Fruit fly (Drosophila melanogaster) whole organism, prepupa: ENCODE results near the gene RpL13A.

Experiments
- Blimp-1 ChIP-seq: fragments of 200-800 bp; sonication (Bioruptor generic); optimal IDR thresholded peaks from 3 replicates; lab custom pipeline; 2017; ENCODE audit warnings: missing biosample characterization, missing genetic modification characterization, mild to moderate bottlenecking, moderate library complexity, missing genetic modification reagents
- CG10631 ChIP-seq: fragments of 200-800 bp; sonication (Bioruptor generic); optimal IDR thresholded peaks from 2 replicates; lab custom pipeline; 2016; ENCODE audit warnings: missing biosample characterization, missing genetic modification characterization
- CG10669 ChIP-seq: fragments of 200-800 bp; sonication (Bioruptor generic); optimal IDR thresholded peaks from 3 replicates; lab custom pipeline; 2018; ENCODE audit warnings: missing biosample characterization, mild to moderate bottlenecking, missing genetic modification characterization, moderate library complexity
- CG11294 ChIP-seq: fragments of 200-800 bp; sonication (Bioruptor generic); IDR thresholded peaks from 2 replicates; pipeline ENCODE4 v1.3.6; 2022; ENCODE audit warnings: missing biosample characterization, missing genetic modification characterization
- CG11762 ChIP-seq: fragments of 200-800 bp; sonication (Bioruptor generic); optimal IDR thresholded peaks from 3 replicates; lab custom pipeline; 2016; ENCODE audit warnings: missing biosample characterization, missing genetic modification characterization; ENCODE audit not compliant: insufficient read depth
- CG1621 ChIP-seq: fragments of 200-800 bp; sonication (Bioruptor generic); optimal IDR thresholded peaks from 3 replicates; lab custom pipeline; 2018; ENCODE audit warnings: missing biosample characterization, mild to moderate bottlenecking, missing genetic modification characterization
- CG16779 ChIP-seq: fragments of 200-800 bp; sonication (Bioruptor generic); optimal IDR thresholded peaks from 3 replicates; lab custom pipeline; 2017; ENCODE audit warnings: missing biosample characterization, mild to moderate bottlenecking, missing genetic modification characterization
- CG3032 ChIP-seq: fragments of 200-800 bp; optimal IDR thresholded peaks from 2 replicates; lab custom pipeline; 2019; ENCODE audit warnings: missing biosample characterization, mild to moderate bottlenecking, missing genetic modification characterization, moderate library complexity
- CG31627 ChIP-seq: fragments of 200-800 bp; sonication (Bioruptor generic); optimal IDR thresholded peaks from 3 replicates; lab custom pipeline; 2016; ENCODE audit warnings: missing biosample characterization, missing genetic modification characterization
- CG32006 ChIP-seq: fragments of 200-800 bp; sonication (Bioruptor generic); optimal IDR thresholded peaks from 3 replicates; lab custom pipeline; 2017; ENCODE audit warnings: missing biosample characterization, mild to moderate bottlenecking, missing genetic modification characterization
- CG34406 ChIP-seq: fragments of 200-800 bp; sonication (Bioruptor generic); optimal IDR thresholded peaks from 3 replicates; lab custom pipeline; 2016; ENCODE audit warnings: missing biosample characterization, missing genetic modification characterization
- CG3919 ChIP-seq: fragments of 200-800 bp; sonication (Bioruptor generic); optimal IDR thresholded peaks from 3 replicates; lab custom pipeline; 2016; ENCODE audit warnings: missing biosample characterization, missing genetic modification characterization
- CG4318 ChIP-seq: fragments of 200-800 bp; sonication (Bioruptor generic); optimal IDR thresholded peaks from 3 replicates; lab custom pipeline; 2017; ENCODE audit warnings: missing biosample characterization, mild to moderate bottlenecking, missing genetic modification characterization
- CG6163 ChIP-seq: fragments of 200-800 bp; sonication (Bioruptor generic); IDR thresholded peaks from 3 replicates; pipeline ENCODE4 v1.3.6; 2022; ENCODE audit warnings: missing biosample characterization, missing genetic modification characterization
- CG6276 ChIP-seq: fragments of 200-800 bp; sonication (Bioruptor generic); optimal IDR thresholded peaks from 2 replicates; lab custom pipeline; 2017; ENCODE audit warnings: missing biosample characterization, mild to moderate bottlenecking, missing genetic modification characterization
- CG6792 ChIP-seq: fragments of 200-800 bp; sonication (Bioruptor generic); optimal IDR thresholded peaks from 3 replicates; lab custom pipeline; 2016; ENCODE audit warnings: missing biosample characterization, missing genetic modification characterization
- CG6808 ChIP-seq: fragments of 200-800 bp; sonication (Bioruptor generic); optimal IDR thresholded peaks from 3 replicates; lab custom pipeline; 2017; ENCODE audit warnings: missing biosample characterization, missing genetic modification characterization, mild to moderate bottlenecking, moderate library complexity, missing genetic modification reagents
- CG6854 ChIP-seq: fragments of 200-800 bp; sonication (Bioruptor generic); optimal IDR thresholded peaks from 2 replicates; lab custom pipeline; 2017; ENCODE audit warnings: missing biosample characterization, mild to moderate bottlenecking, missing genetic modification characterization
- CG7368 ChIP-seq: fragments of 200-800 bp; sonication (Bioruptor generic); optimal IDR thresholded peaks from 3 replicates; lab custom pipeline; 2016; ENCODE audit warnings: missing biosample characterization, missing genetic modification characterization
- CG8119 ChIP-seq: fragments of 200-800 bp; sonication (Bioruptor generic); IDR thresholded peaks from 3 replicates; pipeline ENCODE4 v1.3.6; 2022; ENCODE audit warnings: missing biosample characterization, missing genetic modification characterization
- CG8632 ChIP-seq: fragments of 200-800 bp; sonication (Bioruptor generic); optimal IDR thresholded peaks from 3 replicates; lab custom pipeline; 2016; ENCODE audit warnings: missing biosample characterization, missing genetic modification characterization
- CG9139 ChIP-seq: fragments of 200-800 bp; sonication (Bioruptor generic); optimal IDR thresholded peaks from 3 replicates; lab custom pipeline; 2017; ENCODE audit warnings: missing biosample characterization, mild to moderate bottlenecking, missing genetic modification characterization
- Eip75B ChIP-seq: fragments of 200-800 bp; sonication (Bioruptor generic); optimal IDR thresholded peaks from 3 replicates; lab custom pipeline; 2016; ENCODE audit warnings: missing biosample characterization, missing genetic modification characterization
- Eip78C ChIP-seq: fragments of 200-800 bp; sonication (Bioruptor generic); peaks from one replicate; lab custom pipeline; 2016; ENCODE audit warnings: missing biosample characterization, missing genetic modification characterization
- Ets21C ChIP-seq: fragments of 200-800 bp; sonication (Bioruptor generic); optimal IDR thresholded peaks from 3 replicates; lab custom pipeline; 2016; ENCODE audit warnings: missing biosample characterization, missing genetic modification characterization
- Ets96B ChIP-seq: fragments of 200-800 bp; optimal IDR thresholded peaks from 2 replicates; lab custom pipeline; 2019; ENCODE audit warnings: missing biosample characterization, mild to moderate bottlenecking, missing genetic modification characterization, moderate library complexity
- Gug ChIP-seq: fragments of 200-800 bp; sonication (Bioruptor generic); IDR thresholded peaks from 2 replicates; pipeline ENCODE4 v1.3.6; 2022; ENCODE audit warnings: missing biosample characterization, missing genetic modification characterization
- Hr38 ChIP-seq: sonication (Bioruptor generic); optimal IDR thresholded peaks from 2 replicates; lab custom pipeline; 2016; ENCODE audit warnings: missing biosample characterization, missing genetic modification characterization
- Hr39 ChIP-seq: fragments of 200-800 bp; sonication (Bioruptor generic); optimal IDR thresholded peaks from 2 replicates; lab custom pipeline; 2016; ENCODE audit warnings: missing biosample characterization, missing genetic modification characterization
- Lpt ChIP-seq: fragments of 200-800 bp; sonication (Bioruptor generic); optimal IDR thresholded peaks from 3 replicates; lab custom pipeline; 2016; ENCODE audit warnings: missing biosample characterization, missing genetic modification characterization
- Met ChIP-seq: fragments of 200-800 bp; sonication (Bioruptor generic); optimal IDR thresholded peaks from 3 replicates; lab custom pipeline; 2016; ENCODE audit warnings: missing biosample characterization, missing genetic modification characterization
- OdsH ChIP-seq: fragments of 200-800 bp; sonication (Bioruptor generic); optimal IDR thresholded peaks from 3 replicates; lab custom pipeline; 2016; ENCODE audit warnings: missing biosample characterization, missing genetic modification characterization
- Smox ChIP-seq: fragments of 200-800 bp; sonication (Bioruptor generic); optimal IDR thresholded peaks from 3 replicates; lab custom pipeline; 2016; ENCODE audit warnings: missing biosample characterization, missing genetic modification characterization
- Sox102F ChIP-seq: fragments of 200-800 bp; sonication (Bioruptor generic); optimal IDR thresholded peaks from 2 replicates; lab custom pipeline; 2016; ENCODE audit warnings: missing biosample characterization, mild to moderate bottlenecking, missing genetic modification characterization
- Sox14 ChIP-seq: fragments of 200-800 bp; sonication (Bioruptor generic); optimal IDR thresholded peaks from 3 replicates; lab custom pipeline; 2016; ENCODE audit warnings: missing biosample characterization, missing genetic modification characterization
- Sox15 ChIP-seq: fragments of 200-800 bp; sonication (Bioruptor generic); optimal IDR thresholded peaks from 3 replicates; lab custom pipeline; 2016; ENCODE audit warnings: missing biosample characterization, missing genetic modification characterization
- achi ChIP-seq: fragments of 200-800 bp; sonication (Bioruptor generic); optimal IDR thresholded peaks from 3 replicates; lab custom pipeline; 2016; ENCODE audit warnings: missing biosample characterization, missing genetic modification characterization
- acj6 ChIP-seq: fragments of 200-800 bp; sonication (Bioruptor generic); optimal IDR thresholded peaks from 3 replicates; lab custom pipeline; 2016; ENCODE audit warnings: missing biosample characterization, missing genetic modification characterization
- cyc ChIP-seq: fragments of 200-800 bp; sonication (Bioruptor generic); optimal IDR thresholded peaks from 3 replicates; lab custom pipeline; 2016; ENCODE audit warnings: missing biosample characterization, missing genetic modification characterization
- dac ChIP-seq: fragments of 200-800 bp; sonication (Bioruptor generic); optimal IDR thresholded peaks from 2 replicates; lab custom pipeline; 2017; ENCODE audit warnings: missing biosample characterization, mild to moderate bottlenecking, missing genetic modification characterization
- dsx ChIP-seq: fragments of 200-800 bp; optimal IDR thresholded peaks from 3 replicates; lab custom pipeline; 2019; ENCODE audit warnings: missing biosample characterization, mild to moderate bottlenecking, missing genetic modification characterization, moderate library complexity; ENCODE audit not compliant: poor library complexity, severe bottlenecking
- eg ChIP-seq: fragments of 200-800 bp; sonication (Bioruptor generic); IDR thresholded peaks from 3 replicates; pipeline ENCODE4 v1.3.6; 2022; ENCODE audit warnings: missing biosample characterization, missing genetic modification characterization
- esn ChIP-seq: fragments of 200-800 bp; sonication (Bioruptor generic); optimal IDR thresholded peaks from 2 replicates; lab custom pipeline; 2016; ENCODE audit warnings: missing biosample characterization, mild to moderate bottlenecking, missing genetic modification characterization, moderate library complexity
- fd85E ChIP-seq: fragments of 200-800 bp; sonication (Bioruptor generic); optimal IDR thresholded peaks from 3 replicates; lab custom pipeline; 2016; ENCODE audit warnings: missing biosample characterization, missing genetic modification characterization
- fkh ChIP-seq: fragments of 200-800 bp; sonication (Bioruptor generic); optimal IDR thresholded peaks from 3 replicates; lab custom pipeline; 2017; ENCODE audit warnings: missing biosample characterization, mild to moderate bottlenecking, missing genetic modification characterization, moderate library complexity
- lz ChIP-seq: fragments of 200-800 bp; sonication (Bioruptor generic); optimal IDR thresholded peaks from 3 replicates; lab custom pipeline; 2016; ENCODE audit warnings: missing biosample characterization, missing genetic modification characterization
- net ChIP-seq: fragments of 200-800 bp; sonication (Bioruptor generic); optimal IDR thresholded peaks from 3 replicates; lab custom pipeline; 2016; ENCODE audit warnings: missing biosample characterization, missing genetic modification characterization
- spab ChIP-seq: fragments of 200-800 bp; sonication (Bioruptor generic); optimal IDR thresholded peaks from 2 replicates; lab custom pipeline; 2017; ENCODE audit warnings: missing biosample characterization, mild to moderate bottlenecking, missing genetic modification characterization, missing genetic modification reagents
- ss ChIP-seq, 2 experiments: fragments of 200-800 bp; sonication (Bioruptor generic); optimal IDR thresholded peaks; 2 replicates in 1 of 2; 3 replicates in 1 of 2; lab custom pipeline; 2017 to 2018; ENCODE audit warnings: mild to moderate bottlenecking in 2 of 2, missing biosample characterization in 2 of 2, missing genetic modification characterization in 2 of 2, moderate library complexity in 1 of 2
- topi ChIP-seq: fragments of 200-800 bp; sonication (Bioruptor generic); optimal IDR thresholded peaks from 3 replicates; lab custom pipeline; 2016; ENCODE audit warnings: missing biosample characterization, missing genetic modification characterization
- vri ChIP-seq: fragments of 200-800 bp; sonication (Bioruptor generic); optimal IDR thresholded peaks from 3 replicates; lab custom pipeline; 2016; ENCODE audit warnings: missing biosample characterization, mild to moderate bottlenecking, missing genetic modification characterization

RpL13A gene

dm6 chr3R:5660198-5660893, 36.1 kb downstream of the RpL13A start, which contains the start of gene Wdr33:
Gene Wdr33, plus strand, starts transcription at chr3R:5660635.
- peak; percentile 60 for TF ChIP-seq CG32006 (GFP tag; lab: Kevin White, UChicago)
- TF ChIP-seq dsx (GFP tag; lab: Kevin White, UChicago) = no peak
- TF ChIP-seq Met (GFP tag; lab: Kevin White, UChicago) = peak; percentile 28
- peak; percentile 3 for TF ChIP-seq CG34406
- TF ChIP-seq OdsH (GFP tag; lab: Kevin White, UChicago) = no peak
- TF ChIP-seq CG6854 = no peak
- TF ChIP-seq cyc = peak; percentile 36
- peak; percentile 24 for TF ChIP-seq topi (GFP tag; lab: Kevin White, UChicago)
- TF ChIP-seq CG11294 (GFP tag; lab: Robert Waterston, UW) = no peak; the same call in 1 of the 2 replicates
- peak; percentile 32 for TF ChIP-seq fkh (GFP tag; lab: Kevin White, UChicago)
- TF ChIP-seq Ets21C (GFP tag; lab: Kevin White, UChicago) = peak; percentile 13
- TF ChIP-seq CG8632 = peak; percentile 51
- TF ChIP-seq CG6792 (GFP tag; lab: Kevin White, UChicago) = no peak
- peak; percentile 26 for TF ChIP-seq CG11762 (GFP tag; lab: Kevin White, UChicago)
- TF ChIP-seq achi (GFP tag; lab: Kevin White, UChicago) = peak; percentile 35
- no peak for TF ChIP-seq CG1621 (tag; lab: Kevin White, UChicago)
- TF ChIP-seq Hr38 (GFP tag; lab: Kevin White, UChicago) = no peak
- no peak for TF ChIP-seq CG6276 (GFP tag; lab: Kevin White, UChicago)
- no peak for TF ChIP-seq CG31627
- no peak for TF ChIP-seq fd85E
- TF ChIP-seq Smox (GFP tag; lab: Kevin White, UChicago) = peak; percentile 31
- no peak for TF ChIP-seq vri (GFP tag; lab: Kevin White, UChicago)
- no peak for TF ChIP-seq Blimp-1
- TF ChIP-seq lz (GFP tag; lab: Kevin White, UChicago) = peak; percentile 24
- no peak for TF ChIP-seq CG3919
- no peak for TF ChIP-seq CG7368 (GFP tag; lab: Kevin White, UChicago)
- TF ChIP-seq CG10669 (GFP tag; lab: Kevin White, UChicago) = peak; percentile 41
- no peak for TF ChIP-seq dac (GFP tag; lab: Kevin White, UChicago)
- TF ChIP-seq Eip78C = peak; percentile 9
- TF ChIP-seq Sox15 (GFP tag; lab: Kevin White, UChicago) = peak; percentile 45
- no peak for TF ChIP-seq CG8119 (GFP tag; lab: Robert Waterston, UW)
- no peak for TF ChIP-seq Sox14 (GFP tag; lab: Kevin White, UChicago)
- peak; percentile 50; the same call in 2 of the 3 replicates for TF ChIP-seq CG6163 (GFP tag; lab: Robert Waterston, UW)
- TF ChIP-seq acj6 (GFP tag; lab: Kevin White, UChicago) = peak; percentile 54
- TF ChIP-seq Ets96B = peak; percentile 20
- TF ChIP-seq Sox102F (GFP tag; lab: Kevin White, UChicago) = no peak
- TF ChIP-seq CG6808 (GFP tag; lab: Kevin White, UChicago) = no peak
- peak; percentile 33 for TF ChIP-seq Hr39 (GFP tag; lab: Kevin White, UChicago)
- TF ChIP-seq CG3032 (tag; lab: Kevin White, UChicago) = peak; percentile 19
- no peak for TF ChIP-seq ss (GFP tag; optimal IDR thresholded peaks at IDR 0.05; lab: Kevin White, UChicago)
- TF ChIP-seq CG10631 = peak; percentile 50
- 0 out of 2 replicates have a peak, but pooled peaks have one; percentile 24 for TF ChIP-seq Gug (GFP tag; lab: Robert Waterston, UW)
- TF ChIP-seq spab (GFP tag; lab: Kevin White, UChicago) = no peak
- no peak for TF ChIP-seq net (GFP tag; lab: Kevin White, UChicago)
- TF ChIP-seq esn (GFP tag; lab: Kevin White, UChicago) = peak; percentile 40
- TF ChIP-seq CG9139 (GFP tag; lab: Kevin White, UChicago) = no peak
- no peak for TF ChIP-seq Lpt (GFP tag; lab: Kevin White, UChicago)
- peak; percentile 4 for TF ChIP-seq Eip75B (GFP tag; lab: Kevin White, UChicago)
- TF ChIP-seq CG16779 (tag; lab: Kevin White, UChicago) = no peak
- no peak for TF ChIP-seq eg (GFP tag; lab: Robert Waterston, UW)
- no peak for TF ChIP-seq CG4318 (GFP tag; lab: Kevin White, UChicago)
